Worm (Caenorhabditis elegans): ENCODE results near the gene F36A4.3.

F36A4.3 gene

ce11 chrIV:4265224-4265623, 4.2 kb upstream of the F36A4.3 start, which contains the start of gene F36A4.5:
TSS of gene F36A4.5 (plus strand) at chrIV:4265524.
- no peak for TF ChIP-seq hmbx-1 (tag; optimal IDR thresholded peaks at IDR 0.05)

- TF ChIP-seq ceh-13 (GFP tag; optimal IDR thresholded peaks at IDR 0.05) (no peak), ama-1 (optimal IDR thresholded peaks at IDR 0.05) (no peak), sea-1 (GFP tag; conservative IDR thresholded peaks at IDR 0.05) (no peak)
Measured at ce11 chrIV:4265951-4266350, 3.5 kb upstream of the F36A4.3 start.

ce11 chrIV:4267320-4267719, 2.1 kb upstream of the F36A4.3 start, which contains the start of gene F36A4.4:
TSS of gene F36A4.4 (plus strand) at chrIV:4267620.
- TF ChIP-seq ets-7 (tag; optimal IDR thresholded peaks at IDR 0.05) (no peak), ceh-36 (tag; optimal IDR thresholded peaks at IDR 0.05) (no peak), hmbx-1 (tag; optimal IDR thresholded peaks at IDR 0.05) (no peak), tbx-37 (GFP tag; conservative IDR thresholded peaks at IDR 0.05) (no peak), F13C5.2 (tag; optimal IDR thresholded peaks at IDR 0.05) (no peak), hnd-1 (tag; optimal IDR thresholded peaks at IDR 0.05) (no peak), B0310.2 (tag; optimal IDR thresholded peaks at IDR 0.05) (no peak), tbx-11 (GFP tag; IDR thresholded peaks at IDR 0.05) (no peak), tra-4 (tag; optimal IDR thresholded peaks at IDR 0.05) (no peak), pes-1 (GFP tag; IDR thresholded peaks at IDR 0.05) (no peak)

- no peak for TF ChIP-seq ceh-13 (GFP tag; optimal IDR thresholded peaks at IDR 0.05)
- TF ChIP-seq hmg-4 (GFP tag; optimal IDR thresholded peaks at IDR 0.05), result no peak
- TF ChIP-seq tra-4 (tag; optimal IDR thresholded peaks at IDR 0.05), result no peak
- no peak for TF ChIP-seq hnd-1 (tag; optimal IDR thresholded peaks at IDR 0.05)
- no peak for TF ChIP-seq ama-1 (optimal IDR thresholded peaks at IDR 0.05)
- TF ChIP-seq tbx-37 (GFP tag; conservative IDR thresholded peaks at IDR 0.05), result no peak
- TF ChIP-seq hmbx-1 (tag; optimal IDR thresholded peaks at IDR 0.05), result no peak
- TF ChIP-seq pes-1 (GFP tag; IDR thresholded peaks at IDR 0.05), result no peak
- TF ChIP-seq sea-1 (GFP tag; conservative IDR thresholded peaks at IDR 0.05), result no peak
- no peak for TF ChIP-seq B0310.2 (tag; optimal IDR thresholded peaks at IDR 0.05)
- no peak for TF ChIP-seq F13C5.2 (tag; optimal IDR thresholded peaks at IDR 0.05)
Measured at ce11 chrIV:4270925-4271324, 1.5 kb downstream of the F36A4.3 start, which contains the start of gene F36A4.2. TSS of gene F36A4.2 (plus strand) at chrIV:4271225.

ce11 chrIV:4272167-4272566, 2.8 kb downstream of the F36A4.3 start, which contains the start of gene F36A4.1:
TSS of gene F36A4.1 (plus strand) at chrIV:4272467.
- TF ChIP-seq sea-1 (GFP tag; conservative IDR thresholded peaks at IDR 0.05) (no peak), B0310.2 (tag; optimal IDR thresholded peaks at IDR 0.05) (no peak), tbx-37 (GFP tag; conservative IDR thresholded peaks at IDR 0.05) (no peak), scrt-1 (GFP tag; IDR thresholded peaks at IDR 0.05) (no peak), hmbx-1 (tag; optimal IDR thresholded peaks at IDR 0.05) (no peak), aly-1 (tag; optimal IDR thresholded peaks at IDR 0.05) (no peak), ceh-13 (GFP tag; optimal IDR thresholded peaks at IDR 0.05) (no peak), pes-1 (GFP tag; IDR thresholded peaks at IDR 0.05) (no peak), F13C5.2 (tag; optimal IDR thresholded peaks at IDR 0.05) (no peak), tra-4 (tag; optimal IDR thresholded peaks at IDR 0.05) (no peak), hmg-4 (GFP tag; optimal IDR thresholded peaks at IDR 0.05) (no peak), flt-1 (GFP tag; IDR thresholded peaks at IDR 0.05) (no peak), tbx-11 (GFP tag; IDR thresholded peaks at IDR 0.05) (no peak), ama-1 (optimal IDR thresholded peaks at IDR 0.05) (no peak), ceh-36 (tag; optimal IDR thresholded peaks at IDR 0.05) (no peak), ets-7 (tag; optimal IDR thresholded peaks at IDR 0.05) (no peak), hnd-1 (tag; optimal IDR thresholded peaks at IDR 0.05) (no peak)

ce11 chrIV:4277694-4278093, 8.3 kb downstream of the F36A4.3 start, which contains the start of gene nhr-78:
TSS of gene nhr-78 (minus strand) at chrIV:4277875.
- TF ChIP-seq ceh-13 (GFP tag; optimal IDR thresholded peaks at IDR 0.05), result no peak
- no peak for TF ChIP-seq F13C5.2 (tag; optimal IDR thresholded peaks at IDR 0.05)

ce11 chrIV:4284020-4284419, 14.6 kb downstream of the F36A4.3 start, which contains the start of gene F15E6.6:
TSS of gene F15E6.6 (minus strand) at chrIV:4284120.
- TF ChIP-seq flt-1 (GFP tag; IDR thresholded peaks at IDR 0.05) (no peak), aly-1 (tag; optimal IDR thresholded peaks at IDR 0.05) (no peak)

- TF ChIP-seq aly-1 (tag; optimal IDR thresholded peaks at IDR 0.05) (no peak), tra-4 (tag; optimal IDR thresholded peaks at IDR 0.05) (no peak), ceh-36 (tag; optimal IDR thresholded peaks at IDR 0.05) (no peak), hmg-4 (GFP tag; optimal IDR thresholded peaks at IDR 0.05) (no peak), ets-7 (tag; optimal IDR thresholded peaks at IDR 0.05) (no peak), hmbx-1 (tag; optimal IDR thresholded peaks at IDR 0.05) (no peak), B0310.2 (tag; optimal IDR thresholded peaks at IDR 0.05) (no peak), flt-1 (GFP tag; IDR thresholded peaks at IDR 0.05) (no peak), scrt-1 (GFP tag; IDR thresholded peaks at IDR 0.05) (no peak), ceh-13 (GFP tag; optimal IDR thresholded peaks at IDR 0.05) (no peak), hnd-1 (tag; optimal IDR thresholded peaks at IDR 0.05) (no peak), tbx-11 (GFP tag; IDR thresholded peaks at IDR 0.05) (no peak), F13C5.2 (tag; optimal IDR thresholded peaks at IDR 0.05) (no peak), ama-1 (optimal IDR thresholded peaks at IDR 0.05) (no peak), pes-1 (GFP tag; IDR thresholded peaks at IDR 0.05) (no peak), tbx-37 (GFP tag; conservative IDR thresholded peaks at IDR 0.05) (no peak), sea-1 (GFP tag; conservative IDR thresholded peaks at IDR 0.05) (no peak)
Measured at ce11 chrIV:4284989-4285388, 15.6 kb downstream of the F36A4.3 start.

- no peak for TF ChIP-seq ceh-36 (tag; optimal IDR thresholded peaks at IDR 0.05)
- TF ChIP-seq ceh-13 (GFP tag; optimal IDR thresholded peaks at IDR 0.05), result no peak
- TF ChIP-seq aly-1 (tag; optimal IDR thresholded peaks at IDR 0.05), result no peak
- TF ChIP-seq hmbx-1 (tag; optimal IDR thresholded peaks at IDR 0.05), result no peak
- no peak for TF ChIP-seq pes-1 (GFP tag; IDR thresholded peaks at IDR 0.05)
- TF ChIP-seq tbx-11 (GFP tag; IDR thresholded peaks at IDR 0.05), result no peak
- no peak for TF ChIP-seq ama-1 (optimal IDR thresholded peaks at IDR 0.05)
- TF ChIP-seq hmg-4 (GFP tag; optimal IDR thresholded peaks at IDR 0.05), result no peak
Measured at ce11 chrIV:4288332-4288731, 18.9 kb downstream of the F36A4.3 start, which contains the start of gene srv-4. TSS of gene srv-4 (minus strand) at chrIV:4288432.
